Fruit fly (Drosophila melanogaster) whole organism, embryonic: Measurements from ENCODE around the gene CG14352.

Experiments
- Atf-2 ChIP-seq: fragments of 200-800 bp; sonication (Bioruptor generic); optimal IDR thresholded peaks from 2 replicates; lab custom pipeline; 2016; ENCODE audit warnings: missing biosample characterization, missing genetic modification characterization
- CG10565 ChIP-seq: fragments of 200-800 bp; sonication (Bioruptor generic); optimal IDR thresholded peaks from 3 replicates; lab custom pipeline; 2016; ENCODE audit warnings: missing biosample characterization, mild to moderate bottlenecking, missing genetic modification characterization
- CG10654 ChIP-seq: fragments of 200-800 bp; sonication (Bioruptor generic); optimal IDR thresholded peaks from 2 replicates; lab custom pipeline; 2016; ENCODE audit warnings: missing biosample characterization, missing genetic modification characterization
- CG11695 ChIP-seq: fragments of 200-800 bp; sonication (Bioruptor generic); IDR thresholded peaks from 3 replicates; pipeline ENCODE4 v1.3.6; 2022; ENCODE audit warnings: missing biosample characterization, missing genetic modification characterization
- CG12236 ChIP-seq: fragments of 200-800 bp; sonication (Bioruptor generic); optimal IDR thresholded peaks from 2 replicates; lab custom pipeline; 2016; ENCODE audit warnings: missing biosample characterization, missing genetic modification characterization
- CG12391 ChIP-seq: fragments of 200-800 bp; sonication (Bioruptor generic); optimal IDR thresholded peaks from 3 replicates; lab custom pipeline; 2018; ENCODE audit warnings: missing biosample characterization, mild to moderate bottlenecking, missing genetic modification characterization, moderate library complexity
- CG13287 ChIP-seq: fragments of 200-800 bp; sonication (Bioruptor generic); IDR thresholded peaks from 2 replicates; pipeline ENCODE4 v1.3.6; 2022; ENCODE audit warnings: missing biosample characterization, missing genetic modification characterization; ENCODE audit not compliant: partially characterized antibody
- CG13894 ChIP-seq: fragments of 200-800 bp; sonication (Bioruptor generic); optimal IDR thresholded peaks from 3 replicates; lab custom pipeline; 2018; ENCODE audit warnings: missing biosample characterization, mild to moderate bottlenecking, missing genetic modification characterization, moderate library complexity
- CG15479 ChIP-seq: fragments of 200-800 bp; sonication (Bioruptor generic); optimal IDR thresholded peaks from 3 replicates; lab custom pipeline; 2019; ENCODE audit warnings: missing biosample characterization, mild to moderate bottlenecking, missing genetic modification characterization, moderate library complexity
- CG16779 ChIP-seq: fragments of 200-800 bp; sonication (Bioruptor generic); IDR thresholded peaks from 2 replicates; pipeline ENCODE4 v1.3.6; 2022; ENCODE audit warnings: missing biosample characterization, missing genetic modification characterization
- CG17385 ChIP-seq: fragments of 200-800 bp; sonication (Bioruptor generic); optimal IDR thresholded peaks from 3 replicates; lab custom pipeline; 2018; ENCODE audit warnings: missing biosample characterization, mild to moderate bottlenecking, missing genetic modification characterization
- CG17612 ChIP-seq: fragments of 200-800 bp; sonication (Bioruptor generic); IDR thresholded peaks from 2 replicates; pipeline ENCODE4 v1.3.6; 2022; ENCODE audit warnings: missing biosample characterization, missing genetic modification characterization
- CG17802 ChIP-seq: fragments of 200-800 bp; sonication (Bioruptor generic); optimal IDR thresholded peaks from 2 replicates; lab custom pipeline; 2018; ENCODE audit warnings: missing biosample characterization, mild to moderate bottlenecking, missing genetic modification characterization, moderate library complexity
- CG17912 ChIP-seq: fragments of 200-800 bp; sonication (Bioruptor generic); optimal IDR thresholded peaks from 2 replicates; lab custom pipeline; 2018; ENCODE audit warnings: missing biosample characterization, mild to moderate bottlenecking, missing genetic modification characterization
- CG2889 ChIP-seq: fragments of 200-800 bp; sonication (Bioruptor generic); IDR thresholded peaks from 3 replicates; pipeline ENCODE4 v1.3.6; 2022; ENCODE audit warnings: missing biosample characterization, missing genetic modification characterization
- CG4730 ChIP-seq: fragments of 200-800 bp; sonication (Bioruptor generic); IDR thresholded peaks from 2 replicates; pipeline ENCODE4 v1.3.6; 2022; ENCODE audit warnings: missing biosample characterization, missing genetic modification characterization
- CG6683 ChIP-seq: fragments of 200-800 bp; sonication (Bioruptor generic); optimal IDR thresholded peaks from 2 replicates; lab custom pipeline; 2017; ENCODE audit warnings: missing biosample characterization, mild to moderate bottlenecking, missing genetic modification characterization, missing genetic modification reagents
- CG6689 ChIP-seq: fragments of 200-800 bp; sonication (Bioruptor generic); IDR thresholded peaks from 2 replicates; pipeline ENCODE4 v1.3.6; 2022; ENCODE audit warnings: missing biosample characterization, missing genetic modification characterization
- CG7786 ChIP-seq: fragments of 200-800 bp; sonication (Bioruptor generic); optimal IDR thresholded peaks from 2 replicates; lab custom pipeline; 2016; ENCODE audit warnings: missing biosample characterization, missing genetic modification characterization
- CoRest ChIP-seq: fragments of 200-800 bp; sonication (Bioruptor generic); optimal IDR thresholded peaks from 3 replicates; lab custom pipeline; 2018; ENCODE audit warnings: missing biosample characterization, mild to moderate bottlenecking, missing genetic modification characterization, moderate library complexity
- D19B ChIP-seq: fragments of 200-800 bp; sonication (Bioruptor generic); optimal IDR thresholded peaks from 2 replicates; lab custom pipeline; 2017; ENCODE audit warnings: missing biosample characterization, mild to moderate bottlenecking, missing genetic modification characterization
- Drgx ChIP-seq: fragments of 200-800 bp; sonication (Bioruptor generic); IDR thresholded peaks from 2 replicates; pipeline ENCODE4 v1.3.6; 2022; ENCODE audit warnings: missing biosample characterization, missing genetic modification characterization
- Fer1 ChIP-seq: fragments of 200-800 bp; sonication (Bioruptor generic); optimal IDR thresholded peaks from 2 replicates; lab custom pipeline; 2017; ENCODE audit warnings: missing biosample characterization, mild to moderate bottlenecking, missing genetic modification characterization
- HLH3B ChIP-seq: fragments of 200-800 bp; sonication (Bioruptor generic); IDR thresholded peaks from 2 replicates; pipeline ENCODE4 v1.3.6; 2022; ENCODE audit warnings: missing biosample characterization, missing genetic modification characterization
- HLH4C ChIP-seq: fragments of 200-800 bp; sonication (Bioruptor generic); IDR thresholded peaks from 3 replicates; pipeline ENCODE4 v1.3.6; 2022; ENCODE audit warnings: missing biosample characterization, missing genetic modification characterization; ENCODE audit not compliant: partially characterized antibody
- HmgD ChIP-seq: fragments of 200-800 bp; sonication (Bioruptor generic); optimal IDR thresholded peaks from 3 replicates; lab custom pipeline; 2016; ENCODE audit warnings: missing biosample characterization, missing genetic modification characterization
- Hmx ChIP-seq: fragments of 200-800 bp; sonication (Bioruptor generic); optimal IDR thresholded peaks from 2 replicates; lab custom pipeline; 2016; ENCODE audit warnings: missing biosample characterization, missing genetic modification characterization
- Hr3 ChIP-seq: fragments of 200-800 bp; sonication (Bioruptor generic); optimal IDR thresholded peaks from 3 replicates; lab custom pipeline; 2016; ENCODE audit warnings: missing biosample characterization, missing genetic modification characterization
- Myb ChIP-seq: fragments of 200-800 bp; sonication (Bioruptor generic); optimal IDR thresholded peaks from 2 replicates; lab custom pipeline; 2016; ENCODE audit warnings: missing biosample characterization, missing genetic modification characterization
- NFAT ChIP-seq: fragments of 200-800 bp; sonication (Bioruptor generic); IDR thresholded peaks from 2 replicates; pipeline ENCODE4 v1.3.6; 2022; ENCODE audit warnings: missing biosample characterization, missing genetic modification characterization
- Nf-YB ChIP-seq: fragments of 200-800 bp; sonication (Bioruptor generic); optimal IDR thresholded peaks from 3 replicates; lab custom pipeline; 2019; ENCODE audit warnings: missing biosample characterization, mild to moderate bottlenecking, missing genetic modification characterization, moderate library complexity
- PHDP ChIP-seq: fragments of 200-800 bp; sonication (Bioruptor generic); optimal IDR thresholded peaks from 3 replicates; lab custom pipeline; 2018; ENCODE audit warnings: missing biosample characterization, mild to moderate bottlenecking, missing genetic modification characterization, moderate library complexity
- ase ChIP-seq: fragments of 200-800 bp; sonication (Bioruptor generic); IDR thresholded peaks from 3 replicates; pipeline ENCODE4 v1.3.6; 2022; ENCODE audit warnings: missing biosample characterization, missing genetic modification characterization
- chif ChIP-seq, 2 experiments: fragments of 200-800 bp; sonication (Bioruptor generic); optimal IDR thresholded peaks; 3 replicates each; lab custom pipeline; 2016; ENCODE audit warnings: missing biosample characterization in 2 of 2, missing genetic modification characterization in 2 of 2
- fd3F ChIP-seq: fragments of 200-800 bp; sonication (Bioruptor generic); optimal IDR thresholded peaks from 2 replicates; lab custom pipeline; 2018; ENCODE audit warnings: missing biosample characterization, mild to moderate bottlenecking, missing genetic modification characterization, moderate library complexity
- fd96Cb ChIP-seq: fragments of 200-800 bp; sonication (Bioruptor generic); optimal IDR thresholded peaks from 2 replicates; lab custom pipeline; 2018; ENCODE audit warnings: missing biosample characterization, mild to moderate bottlenecking, missing genetic modification characterization, moderate library complexity
- gsb ChIP-seq: fragments of 200-800 bp; sonication (Bioruptor generic); IDR thresholded peaks from 2 replicates; pipeline ENCODE4 v1.3.6; 2022; ENCODE audit warnings: missing biosample characterization, missing genetic modification characterization
- hkb ChIP-seq, 2 experiments: fragments of 200-800 bp in 1 of 2; fragments of >200 bp in 1 of 2; sonication (Bioruptor generic) in 1 of 2; IDR thresholded peaks in 1 of 2; optimal IDR thresholded peaks in 1 of 2; 2 replicates each; pipeline versions ENCODE4 v1.3.6 to Lab custom; 2017 to 2022; ENCODE audit warnings: missing biosample characterization in 1 of 2, missing genetic modification characterization in 1 of 2
- lov ChIP-seq, 2 experiments: fragments of 200-800 bp in 1 of 2; fragments of >200 bp in 1 of 2; sonication (Bioruptor generic) in 1 of 2; IDR thresholded peaks in 1 of 2; optimal IDR thresholded peaks in 1 of 2; 2 replicates in 1 of 2; 3 replicates in 1 of 2; pipeline versions ENCODE4 v1.3.6 to Lab custom; 2017 to 2022; ENCODE audit warnings: missing biosample characterization in 1 of 2, missing genetic modification characterization in 1 of 2
- mirr ChIP-seq: fragments of 200-800 bp; sonication (Bioruptor generic); optimal IDR thresholded peaks from 3 replicates; lab custom pipeline; 2018; ENCODE audit warnings: missing biosample characterization, mild to moderate bottlenecking, missing genetic modification characterization
- pb ChIP-seq: fragments of 200-800 bp; sonication (Bioruptor generic); optimal IDR thresholded peaks from 3 replicates; lab custom pipeline; 2016; ENCODE audit warnings: missing biosample characterization, missing genetic modification characterization
- pita ChIP-seq: fragments of 200-800 bp; sonication (Bioruptor generic); optimal IDR thresholded peaks from 2 replicates; lab custom pipeline; 2017; ENCODE audit warnings: missing biosample characterization, mild to moderate bottlenecking, missing genetic modification characterization
- ranshi ChIP-seq: fragments of 200-800 bp; sonication (Bioruptor generic); IDR thresholded peaks from 2 replicates; pipeline ENCODE4 v1.3.6; 2022; ENCODE audit warnings: missing biosample characterization, missing genetic modification characterization
- seq ChIP-seq: fragments of 200-800 bp; sonication (Bioruptor generic); IDR thresholded peaks from 2 replicates; pipeline ENCODE4 v1.3.6; 2022; ENCODE audit warnings: missing biosample characterization, missing genetic modification characterization
- sob ChIP-seq: fragments of 200-800 bp; sonication (Bioruptor generic); IDR thresholded peaks from 2 replicates; pipeline ENCODE4 v1.3.6; 2022; ENCODE audit warnings: missing biosample characterization, missing genetic modification characterization
- ssp ChIP-seq: fragments of 200-800 bp; sonication (Bioruptor generic); IDR thresholded peaks from 2 replicates; pipeline ENCODE4 v1.3.6; 2022; ENCODE audit warnings: missing biosample characterization, missing genetic modification characterization
- twi ChIP-seq: fragments of 200-800 bp; optimal IDR thresholded peaks from 2 replicates; lab custom pipeline; 2019; ENCODE audit warnings: missing biosample characterization, mild to moderate bottlenecking, missing genetic modification characterization, moderate library complexity
- tx ChIP-seq: fragments of 200-800 bp; sonication (Bioruptor generic); optimal IDR thresholded peaks from 2 replicates; lab custom pipeline; 2016; ENCODE audit warnings: missing biosample characterization, missing genetic modification characterization
- wek ChIP-seq: fragments of 200-800 bp; sonication (Bioruptor generic); optimal IDR thresholded peaks from 3 replicates; lab custom pipeline; 2018; ENCODE audit warnings: missing biosample characterization, mild to moderate bottlenecking, missing genetic modification characterization, moderate library complexity
- zfh2 ChIP-seq: fragments of 200-800 bp; sonication (Bioruptor generic); optimal IDR thresholded peaks from 2 replicates; lab custom pipeline; 2016; ENCODE audit warnings: missing biosample characterization, missing genetic modification characterization

CG14352 gene

dm6 chr2L:1620797-1621196 is 9.6 kb downstream of the CG14352 start (continued):
- TF ChIP-seq NFAT (GFP tag; lab: Robert Waterston, UW) (no peak), Myb (GFP tag; lab: Kevin White, UChicago) (peak; percentile 40), sob (GFP tag; lab: Robert Waterston, UW) (peak; percentile 69), CG17802 (no peak), CG11695 (GFP tag; lab: Robert Waterston, UW) (peak; percentile 66; the same call in 2 of the 3 replicates), fd3F (GFP tag; lab: Kevin White, UChicago) (peak; percentile 46), mirr (no peak), pb (GFP tag; lab: Kevin White, UChicago) (peak; percentile 35), CG7786 (GFP tag; lab: Kevin White, UChicago) (peak; percentile 65), CG6683 (GFP tag; lab: Kevin White, UChicago) (peak; percentile 55), Hr3 (GFP tag; lab: Kevin White, UChicago) (peak; percentile 51), wek (no peak), PHDP (peak; percentile 63), CG13287 (GFP tag; lab: Robert Waterston, UW) (no peak), chif (GFP tag; optimal IDR thresholded peaks at IDR 0.05; lab: Kevin White, UChicago) (peak in 1 of 2 experiments; percentile 54), CG6689 (GFP tag; lab: Robert Waterston, UW) (peak; percentile 71), twi (tag; lab: Kevin White, UChicago) (no peak), tx (GFP tag; lab: Kevin White, UChicago) (peak; percentile 37), Atf-2 (GFP tag; lab: Kevin White, UChicago) (no peak), CG4730 (GFP tag; lab: Robert Waterston, UW) (0 out of 2 replicates have a peak, but pooled peaks have one; percentile 21), Drgx (GFP tag; lab: Robert Waterston, UW) (no peak), ssp (GFP tag; lab: Robert Waterston, UW) (peak; percentile 50; the same call in 1 of the 2 replicates), CG2889 (GFP tag; lab: Robert Waterston, UW) (peak; percentile 71; the same call in 2 of the 3 replicates), CG12236 (GFP tag; lab: Kevin White, UChicago) (no peak), lov (optimal IDR thresholded peaks at IDR 0.05; lab: Kevin White, UChicago) (no peak), lov (GFP tag; IDR thresholded peaks at IDR 0.05; lab: Robert Waterston, UW) (no peak), Hmx (GFP tag; lab: Kevin White, UChicago) (no peak), CG10654 (GFP tag; lab: Kevin White, UChicago) (peak; percentile 45), CG15479 (no peak), fd96Cb (tag; lab: Kevin White, UChicago) (peak; percentile 54), HLH3B (GFP tag; lab: Robert Waterston, UW) (peak; percentile 80), gsb (no peak), seq (GFP tag; lab: Robert Waterston, UW) (peak; percentile 77), CG17912 (GFP tag; lab: Kevin White, UChicago) (no peak), ase (peak; percentile 41; the same call in 1 of the 3 replicates), HLH4C (GFP tag; lab: Robert Waterston, UW) (no peak), zfh2 (peak; percentile 27), Nf-YB (peak; percentile 38), pita (no peak), CG17612 (GFP tag; lab: Robert Waterston, UW) (no peak), CG16779 (GFP tag; lab: Robert Waterston, UW) (no peak), CoRest (tag; lab: Kevin White, UChicago) (peak; percentile 68), HmgD (GFP tag; lab: Kevin White, UChicago) (no peak), hkb (optimal IDR thresholded peaks at IDR 0.05; lab: Kevin White, UChicago) (no peak), hkb (GFP tag; IDR thresholded peaks at IDR 0.05; lab: Robert Waterston, UW) (peak; percentile 83), ranshi (GFP tag; lab: Robert Waterston, UW) (peak; percentile 80), CG12391 (tag; lab: Kevin White, UChicago) (peak; percentile 68), D19B (GFP tag; lab: Kevin White, UChicago) (no peak), Fer1 (GFP tag; lab: Kevin White, UChicago) (peak; percentile 81), CG17385 (GFP tag; lab: Kevin White, UChicago) (peak; percentile 76), CG13894 (tag; lab: Kevin White, UChicago) (peak; percentile 66), CG10565 (GFP tag; lab: Kevin White, UChicago) (no peak)
